Fruit fly (Drosophila melanogaster): ENCODE data around the gene Arpc3B.

The Arpc3B gene

dm6 chrX:17148951-17149449 lies 43.3 kb upstream of the Arpc3B start, which contains the start of gene Chchd2 (continued):
- TF ChIP-seq CG13296 (GFP tag; optimal IDR thresholded peaks at IDR 0.05) (peak; percentile 44), CG1602 (GFP tag; optimal IDR thresholded peaks at IDR 0.05) (no peak), Abd-B (GFP tag; optimal IDR thresholded peaks at IDR 0.05) (no peak), eyg (GFP tag; optimal IDR thresholded peaks at IDR 0.05) (no peak), CG42726 (GFP tag; IDR thresholded peaks at IDR 0.05; ENCODE audit: partially characterized antibody) (peak; percentile 29; the same call in 1 of the 2 replicates), Nf-YC (tag; optimal IDR thresholded peaks at IDR 0.05) (peak; percentile 26), CG14860 (GFP tag; IDR thresholded peaks at IDR 0.05; ENCODE audit: partially characterized antibody) (no peak), Mes4 (GFP tag; optimal IDR thresholded peaks at IDR 0.05) (no peak), da (GFP tag; optimal IDR thresholded peaks at IDR 0.05) (no peak), Stat92E (GFP tag; optimal IDR thresholded peaks at IDR 0.05) (peak in 1 of 3 experiments; percentile 40), kni (GFP tag; optimal IDR thresholded peaks at IDR 0.05) (peak; percentile 38), br (optimal IDR thresholded peaks at IDR 0.05) (no peak), sob (GFP tag; IDR thresholded peaks at IDR 0.05) (peak; percentile 6; the same call in 1 of the 2 replicates), BtbVII (GFP tag; optimal IDR thresholded peaks at IDR 0.05) (no peak), odd (GFP tag; optimal IDR thresholded peaks at IDR 0.05) (no peak), CG17612 (GFP tag; IDR thresholded peaks at IDR 0.05) (no peak), CG4424 (GFP tag; optimal IDR thresholded peaks at IDR 0.05) (no peak), Ravus (GFP tag; IDR thresholded peaks at IDR 0.05) (no peak), pzg (GFP tag; optimal IDR thresholded peaks at IDR 0.05) (peak; percentile 44), CG2129 (GFP tag; IDR thresholded peaks at IDR 0.05; ENCODE audit: partially characterized antibody) (no peak), tx (GFP tag; optimal IDR thresholded peaks at IDR 0.05) (no peak), Fer1 (GFP tag; optimal IDR thresholded peaks at IDR 0.05) (peak; percentile 64), chinmo (GFP tag; IDR thresholded peaks at IDR 0.05; ENCODE audit: partially characterized antibody) (0 out of 4 replicates have a peak, but pooled peaks have one; percentile 54), emc (GFP tag; optimal IDR thresholded peaks at IDR 0.05) (no peak), hbn (GFP tag; IDR thresholded peaks at IDR 0.05; ENCODE audit: partially characterized antibody) (peak; percentile 31), Ets97D (GFP tag; optimal IDR thresholded peaks at IDR 0.05) (peak; percentile 33), otp (GFP tag; IDR thresholded peaks at IDR 0.05) (no peak), scrt (GFP tag; optimal IDR thresholded peaks at IDR 0.05) (peak; percentile 39), CG32772 (GFP tag; IDR thresholded peaks at IDR 0.05) (no peak)

DNA sequence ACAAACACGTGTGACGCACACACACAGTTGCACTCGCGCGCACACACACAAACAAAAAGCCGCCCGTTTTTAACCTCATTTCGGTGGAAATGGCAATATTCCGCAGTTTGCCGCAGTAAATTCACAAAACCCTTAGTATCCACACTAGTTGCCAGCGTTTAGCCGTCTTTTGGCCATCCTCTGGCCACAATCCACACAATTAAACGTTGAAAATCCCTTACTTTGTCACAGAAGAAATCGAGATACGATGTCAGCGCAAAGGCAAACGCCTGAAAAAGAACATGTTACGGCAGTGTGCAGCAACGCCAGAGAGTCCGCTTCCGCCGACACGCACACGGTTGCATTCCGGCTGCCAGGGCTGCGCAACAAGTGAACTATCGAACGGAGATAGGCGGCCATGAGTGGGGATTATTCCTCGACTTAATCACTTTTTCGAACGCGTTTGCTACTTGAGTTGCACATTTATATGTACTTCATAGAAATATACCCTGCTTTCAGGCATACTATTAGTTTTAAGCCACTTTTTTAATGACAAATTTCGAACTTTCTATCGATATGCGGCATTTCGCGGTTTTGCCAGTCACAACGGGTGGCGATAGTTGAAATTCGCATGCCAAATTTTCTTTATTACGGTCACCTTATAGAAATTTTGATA lies 42.5 kb upstream of the Arpc3B start, which contains the start of gene RpS5a:
Gene RpS5a (minus strand): TSS at position 282 of the 655 bp plus-strand sequence.
- TF ChIP-seq C15 (GFP tag; IDR thresholded peaks at IDR 0.05) (no peak), Awh (GFP tag; IDR thresholded peaks at IDR 0.05) (peak; percentile 55; the same call in 1 of the 2 replicates), Lhr (GFP tag; optimal IDR thresholded peaks at IDR 0.05) (peak; percentile 81), CG10979 (tag; optimal IDR thresholded peaks at IDR 0.05) (peak; percentile 60), Bteb2 (GFP tag; optimal IDR thresholded peaks at IDR 0.05) (peak; percentile 70), Usf (GFP tag; optimal IDR thresholded peaks at IDR 0.05) (peak; percentile 84), pum (GFP tag; optimal IDR thresholded peaks at IDR 0.05) (peak; percentile 68), CG31388 (GFP tag; optimal IDR thresholded peaks at IDR 0.05) (no peak), zen2 (GFP tag; IDR thresholded peaks at IDR 0.05; ENCODE audit: partially characterized antibody) (peak; percentile 55; the same call in 1 of the 3 replicates), Xrp1 (GFP tag; IDR thresholded peaks at IDR 0.05) (no peak; the same call in 1 of the 2 replicates), cato (GFP tag; optimal IDR thresholded peaks at IDR 0.05; ENCODE audit: borderline replicate concordance) (peak; percentile 68), CG12299 (tag; optimal IDR thresholded peaks at IDR 0.05) (peak; percentile 61), NK7.1 (GFP tag; optimal IDR thresholded peaks at IDR 0.05) (peak; percentile 76), CG15073 (GFP tag; optimal IDR thresholded peaks at IDR 0.05) (no peak), D (optimal IDR thresholded peaks at IDR 0.05) (peak; percentile 72), D (GFP tag; optimal IDR thresholded peaks at IDR 0.05) (peak; percentile 77), hkb (optimal IDR thresholded peaks at IDR 0.05) (no peak), hkb (GFP tag; IDR thresholded peaks at IDR 0.05) (peak; percentile 71), PHDP (tag; optimal IDR thresholded peaks at IDR 0.05) (peak; percentile 65), CG15269 (tag; optimal IDR thresholded peaks at IDR 0.05) (peak; percentile 58), Dbx (GFP tag; IDR thresholded peaks at IDR 0.05) (peak; percentile 86), CG18011 (GFP tag; optimal IDR thresholded peaks at IDR 0.05) (peak; percentile 59)

Data from whole organism, embryonic.